Worm (Caenorhabditis elegans): ENCODE results near the gene lips-11.

DNA sequence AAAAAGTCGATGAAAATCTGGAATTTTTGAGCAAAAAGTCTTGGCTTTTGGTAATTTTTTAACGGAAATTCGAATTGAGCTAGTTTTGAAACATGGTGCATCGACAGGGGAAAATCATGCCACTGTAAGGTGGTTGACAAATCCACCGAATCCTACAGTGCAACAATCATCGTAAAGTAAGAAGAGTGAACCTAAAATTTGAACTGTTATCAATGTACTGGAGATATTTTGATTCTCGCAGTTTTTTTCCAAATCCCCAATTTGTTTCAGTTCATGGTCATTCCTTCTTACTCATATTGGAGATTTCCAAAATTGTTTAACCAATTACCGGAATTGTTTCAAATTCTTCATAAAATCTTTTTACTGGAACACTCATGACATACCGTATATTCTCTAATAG is 41.9 kb upstream of the lips-11 start:
- TF ChIP-seq med-1 (GFP tag; optimal IDR thresholded peaks at IDR 0.05; ENCODE audit: insufficient read depth) = no peak
- no peak for TF ChIP-seq flt-1 (GFP tag; IDR thresholded peaks at IDR 0.05)
- no peak for TF ChIP-seq ztf-23 (GFP tag; IDR thresholded peaks at IDR 0.05)
- TF ChIP-seq cog-1 (tag; optimal IDR thresholded peaks at IDR 0.05) = no peak
